Fruit fly (Drosophila melanogaster): ENCODE results near the gene Karl.
A peak's percentile ranks its signal among the peaks of the same experiment; 100 is the strongest.
"Not testable (repeated sequence)": the region's sequence is repeated elsewhere in the genome, so short reads cannot be mapped to it uniquely, and the experiment has no call there.

The Karl gene

DNA sequence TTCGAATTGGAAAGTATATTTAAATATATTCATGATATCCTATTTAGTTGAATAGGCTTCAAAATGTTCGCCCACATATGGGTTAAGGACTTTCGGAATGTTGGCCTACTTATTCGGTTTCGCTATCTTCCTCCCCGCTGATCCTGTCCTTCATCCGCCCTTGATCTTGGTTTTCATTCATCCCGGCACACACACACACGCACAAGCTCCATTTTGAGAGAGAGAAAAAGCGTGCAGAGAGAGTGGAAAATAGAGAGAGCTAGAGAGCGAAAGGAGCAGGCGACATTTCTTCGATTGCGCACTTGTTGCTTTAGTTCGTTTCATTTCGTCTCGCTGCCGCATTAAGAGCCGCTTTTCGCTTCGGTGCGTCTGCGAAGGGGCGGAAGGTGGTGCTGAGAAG is at the start of gene Karl:
TSS of gene Karl (plus strand) at position 301 of the 400 bp plus-strand sequence.
- TF ChIP-seq CG2199 (GFP tag; IDR thresholded peaks at IDR 0.05) (no peak), mirr (GFP tag; optimal IDR thresholded peaks at IDR 0.05) (no peak), Ets65A (GFP tag) (no peak), otp (GFP tag; IDR thresholded peaks at IDR 0.05) (no peak), Hr51 (GFP tag; optimal IDR thresholded peaks at IDR 0.05) (no peak), sens (GFP tag) (peak; percentile 13), gcm (GFP tag; optimal IDR thresholded peaks at IDR 0.05) (no peak), CG17802 (tag; optimal IDR thresholded peaks at IDR 0.05) (no peak), nau (GFP tag; optimal IDR thresholded peaks at IDR 0.05) (no peak), CG8765 (GFP tag; IDR thresholded peaks at IDR 0.05) (no peak), scrt (GFP tag; optimal IDR thresholded peaks at IDR 0.05) (peak; percentile 52), MBD-R2 (GFP tag; IDR thresholded peaks at IDR 0.05) (no peak), gsb-n (tag; optimal IDR thresholded peaks at IDR 0.05) (no peak), Trl (optimal IDR thresholded peaks at IDR 0.05) (peak in 1 of 2 experiments; percentile 44), Trl (GFP tag; optimal IDR thresholded peaks at IDR 0.05) (no peak), Neu2 (GFP tag; optimal IDR thresholded peaks at IDR 0.05; ENCODE audit: borderline replicate concordance) (no peak), CG10274 (GFP tag; optimal IDR thresholded peaks at IDR 0.05) (no peak), trh (GFP tag; optimal IDR thresholded peaks at IDR 0.05) (no peak), Lpt (GFP tag; optimal IDR thresholded peaks at IDR 0.05) (no peak), Fer2 (tag; optimal IDR thresholded peaks at IDR 0.05) (no peak), fd102C (GFP tag; optimal IDR thresholded peaks at IDR 0.05) (no peak), sqz (GFP tag; optimal IDR thresholded peaks at IDR 0.05) (no peak), gfzf (GFP tag; optimal IDR thresholded peaks at IDR 0.05) (no peak), psq (GFP tag; optimal IDR thresholded peaks at IDR 0.05) (no peak), ATbp (GFP tag; optimal IDR thresholded peaks at IDR 0.05) (no peak)

DNA sequence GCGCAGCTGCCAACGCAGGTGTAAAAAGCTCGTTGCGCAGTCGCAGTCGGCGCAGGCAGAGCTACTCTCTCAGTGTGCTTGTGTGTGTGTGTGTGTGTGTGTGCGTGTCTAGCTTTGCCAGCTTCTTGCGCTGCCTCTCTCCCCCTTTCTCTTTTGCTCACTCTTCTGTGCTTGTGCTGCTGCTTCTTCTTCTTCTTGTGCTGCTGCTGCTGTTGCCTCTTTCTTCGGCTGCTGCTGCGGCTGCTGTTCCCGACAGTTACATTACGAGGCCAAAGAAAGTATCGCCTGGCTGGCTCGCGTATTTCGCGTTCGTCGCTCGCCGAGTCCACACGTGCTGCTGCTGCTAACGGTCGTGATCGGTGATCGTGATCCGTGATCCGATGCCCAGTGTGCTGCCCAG is 33.2 kb upstream of the Karl start, which contains the start of gene m:
TSS of gene m (plus strand) at position 301 of the 400 bp plus-strand sequence.
- TF ChIP-seq CG12659, unpg, CG6813 (GFP tag; optimal IDR thresholded peaks at IDR 0.05): not testable (repeated sequence)

DNA sequence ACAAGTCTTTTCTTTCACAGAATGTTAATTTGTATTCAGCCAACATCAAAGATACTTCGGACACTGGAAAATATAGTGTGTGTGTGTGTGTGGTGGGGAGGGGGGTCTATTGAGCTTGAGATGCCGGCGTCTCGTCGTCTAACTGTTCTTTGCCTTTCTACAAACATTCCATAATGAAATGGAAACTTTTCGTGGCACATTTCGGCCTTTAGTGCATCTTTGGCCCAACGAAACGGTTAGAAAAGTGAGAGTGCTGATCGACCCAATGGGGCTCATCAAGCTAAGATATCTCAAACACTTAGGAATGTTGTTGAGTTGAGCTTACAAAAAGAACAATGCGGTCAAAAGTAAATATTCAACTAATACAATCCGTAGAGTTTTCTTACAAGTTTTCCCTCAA is 30.3 kb upstream of the Karl start:
- TF ChIP-seq sd (tag; optimal IDR thresholded peaks at IDR 0.05) (peak; percentile 14), Dfd (GFP tag; optimal IDR thresholded peaks at IDR 0.05) (no peak), CTCF (GFP tag; optimal IDR thresholded peaks at IDR 0.05) (no peak), dmrt11E (tag; optimal IDR thresholded peaks at IDR 0.05) (no peak), bigmax (GFP tag; optimal IDR thresholded peaks at IDR 0.05) (no peak), Blimp-1 (GFP tag; optimal IDR thresholded peaks at IDR 0.05) (peak; percentile 98), CG15514 (GFP tag; optimal IDR thresholded peaks at IDR 0.05) (no peak), her (GFP tag; optimal IDR thresholded peaks at IDR 0.05) (no peak), Gug (GFP tag; IDR thresholded peaks at IDR 0.05) (no peak), CG31224 (GFP tag; IDR thresholded peaks at IDR 0.05) (no peak), tap (tag; optimal IDR thresholded peaks at IDR 0.05) (no peak)
